Worm (Caenorhabditis elegans): Measurements from ENCODE around the gene ZK856.6.

ce11 chrV:10237171-10237570, 38.7 kb downstream of the ZK856.6 start:
- TF ChIP-seq ztf-11 (tag; optimal IDR thresholded peaks at IDR 0.05) = no peak
- no peak for TF ChIP-seq flh-1 (GFP tag; optimal IDR thresholded peaks at IDR 0.05)
- no peak for TF ChIP-seq nhr-12 (tag; optimal IDR thresholded peaks at IDR 0.05)
- no peak for TF ChIP-seq lsy-2 (tag; optimal IDR thresholded peaks at IDR 0.05)
- TF ChIP-seq elt-3 (tag; optimal IDR thresholded peaks at IDR 0.05) = no peak
- TF ChIP-seq unc-39 (tag; optimal IDR thresholded peaks at IDR 0.05) = no peak
- TF ChIP-seq elt-1 (tag; optimal IDR thresholded peaks at IDR 0.05; ENCODE audit: borderline replicate concordance, insufficient read depth) = no peak
- no peak for TF ChIP-seq pha-4 (tag; optimal IDR thresholded peaks at IDR 0.05)
- TF ChIP-seq ceh-83 (GFP tag; optimal IDR thresholded peaks at IDR 0.05) = no peak
- TF ChIP-seq ceh-43 (GFP tag; optimal IDR thresholded peaks at IDR 0.05) = no peak
- no peak for TF ChIP-seq mep-1 (tag; optimal IDR thresholded peaks at IDR 0.05)
- TF ChIP-seq mab-5 (tag; optimal IDR thresholded peaks at IDR 0.05) = no peak
- TF ChIP-seq nhr-28 (tag; optimal IDR thresholded peaks at IDR 0.05) = no peak
- no peak for TF ChIP-seq snpc-4 (tag; optimal IDR thresholded peaks at IDR 0.05)

Data from whole organism, mixed stage, embryonic.